Fruit fly (Drosophila melanogaster): ENCODE data around the gene Gnpnat.
A peak's percentile ranks its signal among the peaks of the same experiment; 100 is the strongest.

Gnpnat gene

DNA sequence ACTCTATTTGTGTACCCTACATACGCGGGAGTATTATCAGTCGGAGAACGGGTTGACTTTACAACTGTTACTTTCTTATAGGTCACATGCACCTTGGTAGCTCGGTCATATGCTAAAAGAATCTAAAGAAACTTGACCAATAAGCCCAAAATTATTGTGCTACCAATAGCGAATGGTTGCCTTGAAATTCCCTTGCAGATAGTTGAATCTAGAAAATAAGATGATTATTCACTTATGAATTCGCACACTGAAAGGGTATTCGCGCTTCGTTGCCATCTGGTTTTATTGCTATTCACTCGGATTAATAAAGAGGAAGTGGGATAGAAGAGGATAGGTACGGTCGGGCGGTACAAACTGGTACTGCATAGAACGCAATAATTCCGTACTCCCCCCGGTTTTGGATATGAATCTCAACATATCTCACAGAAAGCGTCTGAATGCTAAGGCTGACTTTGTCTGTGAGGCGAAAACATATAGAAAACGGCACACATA lies 35.8 kb downstream of the Gnpnat start (continued):
- TF ChIP-seq CG15601 (tag; optimal IDR thresholded peaks at IDR 0.05) (peak; percentile 18), CG13287 (GFP tag; IDR thresholded peaks at IDR 0.05; ENCODE audit: partially characterized antibody) (no peak), B-H2 (GFP tag; optimal IDR thresholded peaks at IDR 0.05) (peak; percentile 64), CG2678 (tag; optimal IDR thresholded peaks at IDR 0.05) (peak; percentile 84), stwl (tag; optimal IDR thresholded peaks at IDR 0.05) (no peak), ewg (GFP tag; optimal IDR thresholded peaks at IDR 0.05) (peak; percentile 33), CG10274 (GFP tag; optimal IDR thresholded peaks at IDR 0.05) (peak; percentile 92), Sox100B (GFP tag; optimal IDR thresholded peaks at IDR 0.05) (peak; percentile 72), CG4328 (GFP tag; optimal IDR thresholded peaks at IDR 0.05) (peak; percentile 5), pb (GFP tag; optimal IDR thresholded peaks at IDR 0.05) (peak; percentile 78), cwo (GFP tag; optimal IDR thresholded peaks at IDR 0.05) (peak; percentile 76), CG4424 (GFP tag; optimal IDR thresholded peaks at IDR 0.05) (peak; percentile 64), CG33557 (GFP tag; optimal IDR thresholded peaks at IDR 0.05) (no peak), CG13296 (GFP tag; optimal IDR thresholded peaks at IDR 0.05) (peak; percentile 27), Nf-YA (GFP tag; IDR thresholded peaks at IDR 0.05) (peak; percentile 42; the same call in 1 of the 2 replicates), fru (optimal IDR thresholded peaks at IDR 0.05) (no peak), Abd-B (GFP tag; optimal IDR thresholded peaks at IDR 0.05) (peak; percentile 89), vfl (GFP tag; optimal IDR thresholded peaks at IDR 0.05) (peak; percentile 64), CG6813 (GFP tag; optimal IDR thresholded peaks at IDR 0.05) (peak; percentile 63), exex (tag; optimal IDR thresholded peaks at IDR 0.05) (peak; percentile 65), peb (GFP tag; IDR thresholded peaks at IDR 0.05) (peak; percentile 52; the same call in 1 of the 2 replicates), CG3995 (GFP tag; optimal IDR thresholded peaks at IDR 0.05) (peak; percentile 32), usp (GFP tag; optimal IDR thresholded peaks at IDR 0.05) (no peak), her (GFP tag; optimal IDR thresholded peaks at IDR 0.05) (peak; percentile 58), maf-S (GFP tag; optimal IDR thresholded peaks at IDR 0.05) (peak; percentile 71), slbo (GFP tag; IDR thresholded peaks at IDR 0.05) (peak; percentile 82), Rfx (GFP tag; IDR thresholded peaks at IDR 0.05) (peak; percentile 89), E2f2 (GFP tag; IDR thresholded peaks at IDR 0.05) (peak; percentile 34), Dip2 (GFP tag; IDR thresholded peaks at IDR 0.05) (0 out of 2 replicates have a peak, but pooled peaks have one; percentile 10), CG9817 (tag; optimal IDR thresholded peaks at IDR 0.05) (peak; percentile 77), CG3726 (GFP tag; IDR thresholded peaks at IDR 0.05) (no peak), Ptx1 (GFP tag; IDR thresholded peaks at IDR 0.05) (peak; percentile 78), C15 (GFP tag; IDR thresholded peaks at IDR 0.05) (0 out of 3 replicates have a peak, but pooled peaks have one; percentile 18), CG15011 (GFP tag; optimal IDR thresholded peaks at IDR 0.05) (peak; percentile 55), CG1647 (GFP tag; optimal IDR thresholded peaks at IDR 0.05) (peak; percentile 57), h (optimal IDR thresholded peaks at IDR 0.05) (no peak), eyg (GFP tag; optimal IDR thresholded peaks at IDR 0.05) (peak; percentile 83), Ssrp (tag; optimal IDR thresholded peaks at IDR 0.05) (peak; percentile 73), Lim3 (GFP tag; IDR thresholded peaks at IDR 0.05) (no peak), CG15696 (tag; optimal IDR thresholded peaks at IDR 0.05) (peak; percentile 47), Neu2 (GFP tag; optimal IDR thresholded peaks at IDR 0.05; ENCODE audit: borderline replicate concordance) (no peak), CG10654 (GFP tag; optimal IDR thresholded peaks at IDR 0.05) (peak; percentile 38), CG11723 (GFP tag; optimal IDR thresholded peaks at IDR 0.05) (peak; percentile 41), CG31441 (GFP tag; IDR thresholded peaks at IDR 0.05) (peak; percentile 54; the same call in 1 of the 2 replicates), Mes4 (GFP tag; optimal IDR thresholded peaks at IDR 0.05) (peak; percentile 61), Hey (tag; optimal IDR thresholded peaks at IDR 0.05) (no peak), NK7.1 (GFP tag; optimal IDR thresholded peaks at IDR 0.05) (peak; percentile 68), CG12071 (GFP tag; optimal IDR thresholded peaks at IDR 0.05) (peak; percentile 70), CG17802 (tag; optimal IDR thresholded peaks at IDR 0.05) (peak; percentile 8), CG13424 (tag; optimal IDR thresholded peaks at IDR 0.05) (peak; percentile 77), Aef1 (GFP tag; IDR thresholded peaks at IDR 0.05) (peak; percentile 73)
